Fruit fly (Drosophila melanogaster) S2 (cell line): ENCODE data around the gene CG43218.

Experiments
- CG8478 ChIP-seq: fragments of >200 bp; optimal IDR thresholded peaks from 2 replicates; lab custom pipeline; 2018
- CTCF ChIP-seq, 2 experiments: fragments of >200 bp; optimal IDR thresholded peaks; 2 replicates each; lab custom pipeline; 2018

Gene CG43218

DNA sequence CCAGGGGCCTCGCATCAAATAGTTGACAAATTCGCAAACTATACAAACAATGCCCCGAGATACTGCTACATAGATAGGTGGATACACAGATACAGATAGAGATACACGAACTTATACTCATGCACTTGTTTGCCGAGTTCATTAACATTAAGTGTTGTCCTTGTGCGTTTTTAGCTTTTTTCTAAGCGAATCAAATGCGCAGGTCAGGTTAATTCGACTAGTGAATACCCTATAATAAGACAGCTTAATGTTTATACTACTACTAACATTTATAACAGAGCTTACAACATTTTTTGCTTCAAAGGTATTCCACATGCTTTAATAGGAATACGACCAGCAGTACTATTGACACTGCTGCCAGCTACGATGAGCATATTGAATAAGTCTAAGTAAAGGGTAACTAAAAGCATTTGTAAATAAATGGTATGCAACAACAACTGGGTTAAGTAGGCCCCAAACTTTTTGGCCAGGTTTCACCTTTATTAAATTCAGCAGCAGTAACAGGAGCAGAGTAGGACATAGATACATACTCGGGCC is 16.3 kb upstream of the CG43218 start:
- no peak for TF ChIP-seq CTCF (optimal IDR thresholded peaks at IDR 0.05; lab: Kevin White, UChicago)

- TF ChIP-seq CTCF (optimal IDR thresholded peaks at IDR 0.05; lab: Kevin White, UChicago) (no peak), CG8478 (lab: Kevin White, UChicago) (no peak)
These were observed 14.9 kb upstream of the CG43218 start for dm6 chr3L:21242958-21243357.

- TF ChIP-seq CG8478 (lab: Kevin White, UChicago): no peak
- no peak for TF ChIP-seq CTCF (optimal IDR thresholded peaks at IDR 0.05; lab: Kevin White, UChicago)
These were observed 14.4 kb upstream of the CG43218 start for dm6 chr3L:21243417-21243816.

- TF ChIP-seq CG8478 (lab: Kevin White, UChicago): no peak
- no peak for TF ChIP-seq CTCF (optimal IDR thresholded peaks at IDR 0.05; lab: Kevin White, UChicago)
These were observed 6.4 kb upstream of the CG43218 start for dm6 chr3L:21251381-21251780.

DNA sequence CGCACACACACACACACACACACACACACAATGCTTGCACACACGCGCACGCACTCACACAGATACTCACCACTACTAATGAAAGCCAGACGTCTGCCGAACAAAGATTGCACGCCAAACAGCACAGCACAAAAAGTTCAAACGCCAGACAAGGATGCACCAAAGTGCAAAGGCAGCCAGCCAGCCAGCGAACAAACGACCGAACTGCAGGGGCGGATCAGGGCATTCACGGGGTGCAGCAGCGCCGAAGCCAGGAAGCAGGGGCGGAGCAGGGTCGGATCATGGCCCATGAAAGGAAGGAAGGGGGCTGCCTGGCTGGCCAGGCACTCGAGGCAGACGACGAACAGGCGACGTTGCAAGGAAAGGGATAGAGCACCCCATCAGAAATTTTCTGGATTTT is 5.3 kb upstream of the CG43218 start:
- TF ChIP-seq CTCF (optimal IDR thresholded peaks at IDR 0.05; lab: Kevin White, UChicago) (no peak), CG8478 (lab: Kevin White, UChicago) (no peak)

- TF ChIP-seq CG8478 (lab: Kevin White, UChicago) (no peak), CTCF (optimal IDR thresholded peaks at IDR 0.05; lab: Kevin White, UChicago) (no peak)
These were observed 4.7 kb upstream of the CG43218 start for dm6 chr3L:21252932-21253760.

DNA sequence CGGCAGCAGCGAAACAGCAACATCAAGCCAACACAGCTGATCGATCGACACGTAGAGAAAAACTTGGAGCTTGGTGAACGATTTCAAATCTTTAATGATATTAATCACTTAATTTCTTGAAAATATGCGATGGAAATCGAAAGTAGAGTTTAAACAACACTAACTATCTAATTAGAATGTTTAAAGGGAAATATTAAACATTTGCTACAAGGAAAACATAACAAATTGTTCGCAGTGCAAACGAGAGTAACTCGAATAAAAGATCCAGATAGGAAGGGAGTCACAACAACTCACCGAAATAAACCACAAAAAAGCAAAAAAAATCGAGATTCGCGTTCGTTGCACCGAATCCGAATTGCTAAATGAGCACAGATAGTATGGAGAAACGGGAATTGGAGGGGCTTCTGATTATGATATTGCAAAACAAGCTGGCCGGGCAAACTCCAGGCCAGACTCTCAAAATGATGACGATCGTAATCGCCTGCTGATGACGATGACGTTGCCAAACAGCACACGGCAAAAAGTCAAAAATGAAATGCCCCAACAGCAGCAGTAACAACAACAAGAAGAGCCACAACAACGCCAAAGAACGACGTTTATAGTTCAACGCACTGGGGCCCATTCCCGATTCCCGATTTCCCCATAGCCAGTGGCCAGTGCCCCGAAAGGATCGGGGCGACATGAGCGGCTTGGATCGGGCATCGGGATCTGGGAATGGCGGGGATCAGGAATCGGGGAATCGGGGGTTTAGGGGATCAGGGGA is 3.9 kb upstream of the CG43218 start:
- TF ChIP-seq CTCF (optimal IDR thresholded peaks at IDR 0.05; lab: Kevin White, UChicago) (no peak), CG8478 (lab: Kevin White, UChicago) (no peak)

- TF ChIP-seq CTCF (optimal IDR thresholded peaks at IDR 0.05; lab: Kevin White, UChicago) (no peak), CG8478 (lab: Kevin White, UChicago) (no peak)
These were observed 3.3 kb upstream of the CG43218 start for dm6 chr3L:21254524-21254972.

dm6 chr3L:21256062-21257023 is 1.5 kb upstream of the CG43218 start:
- TF ChIP-seq CTCF (optimal IDR thresholded peaks at IDR 0.05; lab: Kevin White, UChicago): no peak

DNA sequence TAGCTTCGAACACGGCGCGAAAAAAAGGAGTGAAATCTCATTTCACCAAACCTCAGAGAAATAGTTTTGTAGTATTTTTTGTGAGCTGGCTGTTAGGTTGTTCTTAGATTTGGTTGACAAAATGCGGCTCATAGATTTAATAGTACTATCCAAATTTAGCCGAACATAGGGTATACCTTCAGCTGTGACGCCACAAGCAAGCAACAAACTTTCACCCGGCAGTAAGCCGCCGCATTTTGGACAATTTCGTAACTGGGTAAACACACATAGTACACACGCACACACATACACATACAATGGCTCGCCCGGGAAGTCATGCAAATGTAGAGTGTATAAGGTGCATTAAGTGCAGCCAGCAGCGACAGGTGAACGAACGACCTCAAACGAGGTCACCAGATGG is 1.4 kb downstream of the CG43218 start:
- TF ChIP-seq CG8478 (lab: Kevin White, UChicago) (no peak), CTCF (optimal IDR thresholded peaks at IDR 0.05; lab: Kevin White, UChicago) (no peak)

dm6 chr3L:21261403-21262164 is 3.8 kb downstream of the CG43218 start:
- TF ChIP-seq CTCF (optimal IDR thresholded peaks at IDR 0.05; lab: Kevin White, UChicago): no peak
- no peak for TF ChIP-seq CG8478 (lab: Kevin White, UChicago)

DNA sequence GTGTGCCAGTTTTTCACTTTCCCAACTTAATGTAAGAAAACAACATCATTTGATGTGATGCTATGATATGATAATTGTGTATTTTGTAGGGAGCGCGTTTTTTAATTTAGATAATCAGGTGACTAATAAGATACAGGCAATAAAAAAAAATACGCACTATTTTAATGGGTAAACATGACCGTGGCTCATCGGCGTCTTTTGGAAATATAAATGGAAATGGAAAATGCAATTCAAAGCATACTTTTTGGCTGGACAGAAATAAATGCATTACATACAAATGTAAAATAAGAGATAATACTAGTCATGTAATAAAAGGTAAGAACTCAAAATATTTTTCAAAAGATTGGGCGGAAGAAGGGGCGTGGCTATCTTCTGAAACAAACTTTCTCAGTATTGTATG is 4.6 kb downstream of the CG43218 start:
- TF ChIP-seq CTCF (optimal IDR thresholded peaks at IDR 0.05; lab: Kevin White, UChicago) (peak in 1 of 2 experiments; percentile 30), CG8478 (lab: Kevin White, UChicago) (no peak)

DNA sequence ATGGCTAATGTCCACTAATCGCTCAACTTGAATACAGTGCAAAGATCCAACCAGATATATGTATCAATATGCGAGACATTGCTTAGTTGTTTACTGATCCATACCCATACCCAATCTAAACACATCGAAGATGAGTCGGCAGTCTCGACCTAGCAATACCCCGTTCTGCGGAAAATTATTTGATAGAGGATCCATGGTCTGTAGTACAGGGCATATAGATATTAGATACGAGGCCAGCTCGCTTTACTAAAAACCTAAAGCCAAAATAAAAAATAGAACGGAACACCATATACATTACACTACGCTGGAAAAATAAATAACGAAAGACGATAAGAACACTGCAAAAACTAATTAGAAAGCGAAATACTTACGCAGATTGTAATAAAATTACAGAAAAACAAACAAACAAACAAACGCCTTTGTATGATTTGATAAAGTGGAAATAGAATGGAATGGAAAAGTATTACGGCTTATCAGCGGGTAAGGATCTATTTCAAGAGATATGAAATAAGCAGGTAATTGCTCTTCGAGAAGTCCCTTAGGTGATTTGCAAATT is 8.4 kb downstream of the CG43218 start:
- TF ChIP-seq CTCF (optimal IDR thresholded peaks at IDR 0.05; lab: Kevin White, UChicago) (no peak), CG8478 (lab: Kevin White, UChicago) (no peak)
